Worm (Caenorhabditis elegans): Measurements from ENCODE around the gene osm-5.

The osm-5 gene

ce11 chrX:2996976-2997399 is 12.9 kb downstream of the osm-5 start (continued):
- TF ChIP-seq lin-29 (GFP tag; IDR thresholded peaks at IDR 0.05) (peak; percentile 95), nhr-111 (GFP tag; optimal IDR thresholded peaks at IDR 0.05) (peak; percentile 50), lin-38 (GFP tag; IDR thresholded peaks at IDR 0.05) (peak; percentile 86), mxl-2 (GFP tag; conservative IDR thresholded peaks at IDR 0.05) (peak; percentile 84)

DNA sequence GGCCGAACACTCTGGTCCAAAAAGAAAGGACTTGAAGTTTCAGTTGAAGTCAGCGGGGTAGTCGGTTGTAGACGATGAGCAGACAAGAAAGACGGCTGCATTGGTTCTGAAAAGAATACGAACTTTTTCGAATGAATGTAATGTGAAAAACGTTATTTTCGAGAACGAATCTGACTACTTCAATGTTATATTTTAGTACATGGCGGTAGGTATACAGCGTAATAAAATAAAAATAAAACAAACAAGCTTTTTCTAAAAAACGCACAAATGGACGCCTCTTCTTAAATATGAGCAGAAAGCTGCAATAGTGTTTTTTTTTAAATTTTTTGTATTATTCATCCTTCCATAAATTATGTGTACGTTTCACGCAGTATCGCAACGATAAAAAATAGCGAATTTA is 15.6 kb downstream of the osm-5 start, which contains the start of gene Y41G9A.17:
Y41G9A.17 (minus strand) TSS at position 101 of the 400 bp plus-strand sequence.
- TF ChIP-seq nhr-48 (tag; optimal IDR thresholded peaks at IDR 0.05), result no peak
- TF ChIP-seq pha-4 (GFP tag; IDR thresholded peaks at IDR 0.05), result no peak
- TF ChIP-seq pha-4 (tag; optimal IDR thresholded peaks at IDR 0.05), result no peak
- no peak for TF ChIP-seq mxl-2 (GFP tag; conservative IDR thresholded peaks at IDR 0.05)
- TF ChIP-seq sdz-12 (GFP tag; optimal IDR thresholded peaks at IDR 0.05), result no peak
- no peak for TF ChIP-seq mes-2 (tag; optimal IDR thresholded peaks at IDR 0.05; ENCODE audit: poor library complexity, severe bottlenecking)
- TF ChIP-seq egl-43 (GFP tag; IDR thresholded peaks at IDR 0.05), result no peak
- TF ChIP-seq dmd-6 (GFP tag; IDR thresholded peaks at IDR 0.05), result no peak
- no peak for TF ChIP-seq nhr-237 (tag; optimal IDR thresholded peaks at IDR 0.05)

- no peak for TF ChIP-seq ceh-82 (tag; optimal IDR thresholded peaks at IDR 0.05)
- TF ChIP-seq mxl-3 (GFP tag; optimal IDR thresholded peaks at IDR 0.05), result no peak
- TF ChIP-seq D1046.2 (GFP tag; IDR thresholded peaks at IDR 0.05), result no peak
- no peak for TF ChIP-seq lsy-2 (tag; optimal IDR thresholded peaks at IDR 0.05)
- no peak for TF ChIP-seq zag-1 (tag; optimal IDR thresholded peaks at IDR 0.05)
- TF ChIP-seq attf-4 (tag; optimal IDR thresholded peaks at IDR 0.05), result no peak
- TF ChIP-seq F44E2.7 (GFP tag; IDR thresholded peaks at IDR 0.05), result no peak
- TF ChIP-seq F26F4.8 (GFP tag; conservative IDR thresholded peaks at IDR 0.05), result no peak
- TF ChIP-seq ceh-20 (GFP tag; IDR thresholded peaks at IDR 0.05), result no peak
- TF ChIP-seq aha-1 (tag), result no peak
- no peak for TF ChIP-seq lin-15B (tag; optimal IDR thresholded peaks at IDR 0.05)
- no peak for TF ChIP-seq ces-1 (GFP tag; optimal IDR thresholded peaks at IDR 0.05)
- no peak for TF ChIP-seq ama-1 (optimal IDR thresholded peaks at IDR 0.05)
- no peak for TF ChIP-seq spr-3 (GFP tag; optimal IDR thresholded peaks at IDR 0.05)
- TF ChIP-seq gei-8 (GFP tag; optimal IDR thresholded peaks at IDR 0.05), result no peak
- no peak for TF ChIP-seq ceh-44 (GFP tag; IDR thresholded peaks at IDR 0.05)
- TF ChIP-seq hmg-1.1 (GFP tag; IDR thresholded peaks at IDR 0.05), result no peak
- no peak for TF ChIP-seq vab-7 (GFP tag; IDR thresholded peaks at IDR 0.05)
- no peak for TF ChIP-seq zfp-3 (GFP tag; conservative IDR thresholded peaks at IDR 0.05)
These were observed 19.6 kb downstream of the osm-5 start, which contains the start of gene Y41G9A.6 for ce11 chrX:3003703-3004102. Gene Y41G9A.6, minus strand, starts transcription at chrX:3003803.

ce11 chrX:3009190-3009589 is 25.1 kb downstream of the osm-5 start, which contains the start of gene Y48D7A.1:
Gene Y48D7A.1, plus strand, starts transcription at chrX:3009490.
- TF ChIP-seq lin-39 (tag; optimal IDR thresholded peaks at IDR 0.05) (no peak), lin-15B (tag; optimal IDR thresholded peaks at IDR 0.05) (no peak), php-3 (GFP tag; IDR thresholded peaks at IDR 0.05) (no peak), T20F7.1 (GFP tag; optimal IDR thresholded peaks at IDR 0.05) (no peak), cey-2 (tag; optimal IDR thresholded peaks at IDR 0.05; ENCODE audit: borderline replicate concordance, insufficient read depth) (no peak), snpc-4 (tag; optimal IDR thresholded peaks at IDR 0.05) (no peak), ZK546.5 (tag; optimal IDR thresholded peaks at IDR 0.05) (no peak), vab-7 (GFP tag; IDR thresholded peaks at IDR 0.05) (no peak), nhr-77 (tag; optimal IDR thresholded peaks at IDR 0.05) (no peak), nhr-237 (tag; optimal IDR thresholded peaks at IDR 0.05) (no peak), nhr-111 (GFP tag; optimal IDR thresholded peaks at IDR 0.05) (no peak), Y5F2A.4 (GFP tag; optimal IDR thresholded peaks at IDR 0.05) (no peak), lin-1 (GFP tag; IDR thresholded peaks at IDR 0.05) (no peak), zfp-2 (tag; optimal IDR thresholded peaks at IDR 0.05) (no peak), mes-2 (tag; optimal IDR thresholded peaks at IDR 0.05; ENCODE audit: poor library complexity, severe bottlenecking) (no peak), saeg-2 (GFP tag; IDR thresholded peaks at IDR 0.05) (no peak), lin-38 (GFP tag; IDR thresholded peaks at IDR 0.05) (no peak), attf-4 (tag; optimal IDR thresholded peaks at IDR 0.05) (no peak), set-16 (GFP tag; IDR thresholded peaks at IDR 0.05) (no peak), daf-12 (tag; optimal IDR thresholded peaks at IDR 0.05) (no peak)
